Fruit fly (Drosophila melanogaster): Measurements from ENCODE around the gene CG3014.

The CG3014 gene

dm6 chr3R:7793855-7794254 lies 8.7 kb downstream of the CG3014 start, which contains the start of gene CG2641:
CG2641 (plus strand) TSS chr3R:7794069.
- TF ChIP-seq fd59A (GFP tag; optimal IDR thresholded peaks at IDR 0.05) (peak; percentile 3), svp (GFP tag) (peak; percentile 51), CG10669 (GFP tag; optimal IDR thresholded peaks at IDR 0.05) (peak; percentile 31), CG6808 (GFP tag; optimal IDR thresholded peaks at IDR 0.05) (peak; percentile 45), cyc (GFP tag; optimal IDR thresholded peaks at IDR 0.05) (no peak), CG8119 (GFP tag; IDR thresholded peaks at IDR 0.05) (peak; percentile 89), CG7368 (GFP tag; optimal IDR thresholded peaks at IDR 0.05) (peak; percentile 18), CG34406 (GFP tag; optimal IDR thresholded peaks at IDR 0.05) (peak; percentile 14), vri (GFP tag; optimal IDR thresholded peaks at IDR 0.05) (peak; percentile 67), CG11294 (GFP tag; IDR thresholded peaks at IDR 0.05) (no peak), CG3919 (GFP tag; optimal IDR thresholded peaks at IDR 0.05) (no peak), pdm3 (GFP tag; optimal IDR thresholded peaks at IDR 0.05) (peak; percentile 28), CG3032 (tag; optimal IDR thresholded peaks at IDR 0.05) (no peak), Met (GFP tag; optimal IDR thresholded peaks at IDR 0.05) (no peak), net (GFP tag; optimal IDR thresholded peaks at IDR 0.05) (peak; percentile 65), salr (GFP tag; optimal IDR thresholded peaks at IDR 0.05) (peak in 1 of 2 experiments; percentile 27), fkh (GFP tag; optimal IDR thresholded peaks at IDR 0.05) (peak; percentile 22), CG6163 (GFP tag; IDR thresholded peaks at IDR 0.05) (peak; percentile 94), eg (GFP tag; IDR thresholded peaks at IDR 0.05) (peak; percentile 92), CG6276 (GFP tag; optimal IDR thresholded peaks at IDR 0.05) (peak; percentile 75), Gug (GFP tag; IDR thresholded peaks at IDR 0.05) (no peak), achi (GFP tag; optimal IDR thresholded peaks at IDR 0.05) (peak; percentile 24), ss (GFP tag; optimal IDR thresholded peaks at IDR 0.05) (peak in 1 of 2 experiments; percentile 58), CG6792 (GFP tag; optimal IDR thresholded peaks at IDR 0.05) (no peak), Smox (GFP tag; optimal IDR thresholded peaks at IDR 0.05) (no peak), CG16779 (tag; optimal IDR thresholded peaks at IDR 0.05) (peak; percentile 74), CG9139 (GFP tag; optimal IDR thresholded peaks at IDR 0.05) (peak; percentile 48), Lpt (GFP tag; optimal IDR thresholded peaks at IDR 0.05) (peak; percentile 3), Sox102F (GFP tag; optimal IDR thresholded peaks at IDR 0.05) (peak; percentile 25), CG11902 (GFP tag; optimal IDR thresholded peaks at IDR 0.05) (no peak), Eip78C (GFP tag) (peak; percentile 59), CG1621 (tag; optimal IDR thresholded peaks at IDR 0.05) (peak; percentile 31), CG15336 (GFP tag; IDR thresholded peaks at IDR 0.05) (peak; percentile 90), CG8319 (GFP tag; optimal IDR thresholded peaks at IDR 0.05) (no peak), spab (GFP tag; optimal IDR thresholded peaks at IDR 0.05) (peak; percentile 16)

dm6 chr3R:7790583-7791034 lies 12.0 kb downstream of the CG3014 start, which contains the start of gene CG10086:
CG10086 (plus strand) TSS chr3R:7790633.
- no peak for TF ChIP-seq CG16779 (tag; optimal IDR thresholded peaks at IDR 0.05)
- peak; percentile 9 for TF ChIP-seq vri (GFP tag; optimal IDR thresholded peaks at IDR 0.05)
- TF ChIP-seq CG10669 (GFP tag; optimal IDR thresholded peaks at IDR 0.05): no peak
- no peak for TF ChIP-seq Blimp-1 (GFP tag; optimal IDR thresholded peaks at IDR 0.05)
- no peak for TF ChIP-seq Sox15 (GFP tag; optimal IDR thresholded peaks at IDR 0.05)
- no peak for TF ChIP-seq Gug (GFP tag; IDR thresholded peaks at IDR 0.05)
- TF ChIP-seq Ets96B (tag; optimal IDR thresholded peaks at IDR 0.05): no peak
- TF ChIP-seq spab (GFP tag; optimal IDR thresholded peaks at IDR 0.05): no peak

dm6 chr3R:7790087-7790486 lies 12.5 kb downstream of the CG3014 start, which contains the start of gene CG18746:
CG18746 (minus strand) TSS chr3R:7790187.
- TF ChIP-seq Gug (GFP tag; IDR thresholded peaks at IDR 0.05) (no peak), CG11762 (GFP tag; optimal IDR thresholded peaks at IDR 0.05; ENCODE audit: insufficient read depth) (no peak)

Data from whole organism, prepupa.